Worm (Caenorhabditis elegans) whole organism, late embryonic: ENCODE measurements around the gene F45D3.2.

Experiments
- F13H6.1 ChIP-seq: sonication (generic microtip); optimal IDR thresholded peaks from 2 replicates; lab custom pipeline; 2016; ENCODE audit warnings: missing genetic modification characterization, missing compliant biosample characterization
- ama-1 ChIP-seq: fragments of 150-350 bp; optimal IDR thresholded peaks from 2 replicates; lab custom pipeline; 2014
- che-1 ChIP-seq: sonication (generic microtip); optimal IDR thresholded peaks from 2 replicates; lab custom pipeline; 2016; ENCODE audit warnings: mild to moderate bottlenecking, missing genetic modification characterization, missing compliant biosample characterization
- fkh-10 ChIP-seq: fragments of 150-350 bp; optimal IDR thresholded peaks from 2 replicates; lab custom pipeline; 2014; ENCODE audit warnings: missing biosample characterization, missing genetic modification reagents, missing genetic modification characterization
- hlh-15 ChIP-seq: sonication (generic microtip); optimal IDR thresholded peaks from 2 replicates; lab custom pipeline; 2016; ENCODE audit warnings: missing genetic modification characterization, missing compliant biosample characterization
- nfya-1 ChIP-seq: sonication (generic microtip); optimal IDR thresholded peaks from 2 replicates; lab custom pipeline; 2017; ENCODE audit warnings: missing genetic modification characterization, mild to moderate bottlenecking, missing compliant biosample characterization, antibody characterized with exemption, moderate library complexity
- pag-3 ChIP-seq: sonication (generic microtip); optimal IDR thresholded peaks from 2 replicates; lab custom pipeline; 2016; ENCODE audit warnings: missing compliant biosample characterization, missing genetic modification characterization, borderline replicate concordance
- pax-1 ChIP-seq: fragments of 150-350 bp; optimal IDR thresholded peaks from 2 replicates; lab custom pipeline; 2014; ENCODE audit warnings: missing biosample characterization, missing genetic modification characterization
- pha-4 ChIP-seq: fragments of 150-350 bp; optimal IDR thresholded peaks from 2 replicates; lab custom pipeline; 2018; ENCODE audit warnings: missing biosample characterization, missing genetic modification reagents, missing genetic modification characterization
- pqm-1 ChIP-seq: sonication (generic microtip); optimal IDR thresholded peaks from 2 replicates; lab custom pipeline; 2016; ENCODE audit warnings: missing genetic modification characterization, missing compliant biosample characterization
- ref-2 ChIP-seq: sonication (generic microtip); optimal IDR thresholded peaks from 2 replicates; lab custom pipeline; 2016; ENCODE audit warnings: missing genetic modification characterization, missing compliant biosample characterization
- rnt-1 ChIP-seq: sonication (generic microtip); optimal IDR thresholded peaks from 2 replicates; lab custom pipeline; 2016; ENCODE audit warnings: missing genetic modification characterization, missing compliant biosample characterization
- ttx-3 ChIP-seq: sonication (generic microtip); optimal IDR thresholded peaks from 2 replicates; lab custom pipeline; 2016; ENCODE audit warnings: missing genetic modification reagents, missing genetic modification characterization, missing compliant biosample characterization
- ztf-16 ChIP-seq: sonication (generic microtip); optimal IDR thresholded peaks from 2 replicates; lab custom pipeline; 2017; ENCODE audit warnings: missing genetic modification characterization, missing compliant biosample characterization

DNA sequence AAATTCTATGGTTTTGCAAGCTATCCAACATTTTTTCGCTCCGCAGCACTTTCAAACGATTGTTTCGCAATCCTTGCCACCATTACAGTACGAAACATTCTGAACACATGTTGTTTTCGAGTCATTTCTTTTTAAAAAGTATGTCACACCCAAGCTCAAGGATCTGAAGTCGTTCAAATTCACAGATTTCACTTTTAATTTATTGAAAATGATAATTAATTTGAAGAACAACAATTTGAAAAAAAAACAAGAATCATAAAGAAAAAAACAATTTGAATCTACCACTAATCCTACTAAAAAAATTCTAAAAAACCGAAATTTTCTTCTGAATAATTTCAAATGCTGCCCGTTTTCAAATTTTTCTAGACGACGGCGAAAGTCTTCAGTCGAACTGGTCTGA lies 51.5 kb downstream of the F45D3.2 start, which contains the start of gene C14C10.2:
- TF ChIP-seq pax-1 (tag; lab: Kevin White, UChicago) (no peak), hlh-15 (no peak), ama-1 (lab: Kevin White, UChicago) (no peak), rnt-1 (tag; lab: Kevin White, UChicago) (no peak), F13H6.1 (tag; lab: Kevin White, UChicago) (no peak), fkh-10 (GFP tag; lab: Kevin White, UChicago) (no peak), pag-3 (tag; lab: Kevin White, UChicago) (no peak), ttx-3 (no peak), pqm-1 (tag; lab: Kevin White, UChicago) (no peak), ref-2 (tag; lab: Kevin White, UChicago) (no peak), pha-4 (tag; lab: Kevin White, UChicago) (no peak), che-1 (no peak), ztf-16 (tag; lab: Kevin White, UChicago) (no peak), nfya-1 (tag; lab: Kevin White, UChicago) (no peak)
